Worm (Caenorhabditis elegans) whole organism, young adult: Measurements from ENCODE around the gene rbf-1.

ENCODE experiments used
- F33H1.4 ChIP-seq: fragments of 200-800 bp; sonication (Bioruptor generic); IDR thresholded peaks from 2 replicates; pipeline ENCODE4 v1.3.6; 2022; ENCODE audit warnings: missing genetic modification reagents, missing genetic modification characterization, missing compliant biosample characterization
- K11D2.4 ChIP-seq: fragments of 200-800 bp; sonication (Bioruptor generic); IDR thresholded peaks from 2 replicates; pipeline ENCODE4 v1.3.6; 2022; ENCODE audit warnings: missing genetic modification reagents, missing genetic modification characterization, missing compliant biosample characterization
- ama-1 ChIP-seq, 3 experiments: fragments of 150-350 bp in 1 of 3; sonication (generic microtip) in 2 of 3; optimal IDR thresholded peaks; 2 replicates each; lab custom pipeline; 2014 to 2018; ENCODE audit warnings: missing biosample characterization in 2 of 3, missing genetic modification characterization in 2 of 3, missing genetic modification reagents in 2 of 3
- efl-1 ChIP-seq: fragments of 150-350 bp; optimal IDR thresholded peaks from 2 replicates; lab custom pipeline; 2014; ENCODE audit warnings: missing biosample characterization, missing genetic modification reagents, missing genetic modification characterization
- hlh-26 ChIP-seq: fragments of 200-800 bp; sonication (Bioruptor generic); conservative IDR thresholded peaks from 2 replicates; pipeline ENCODE4 v1.3.6; 2022; ENCODE audit warnings: missing genetic modification reagents, missing genetic modification characterization, missing compliant biosample characterization
- let-607 ChIP-seq, 2 experiments: fragments of 200-800 bp in 1 of 2; sonication (Bioruptor generic) in 1 of 2; sonication (generic microtip) in 1 of 2; optimal IDR thresholded peaks; 2 replicates each; lab custom pipeline; 2016 to 2018; ENCODE audit warnings: mild to moderate bottlenecking in 2 of 2, missing compliant biosample characterization in 2 of 2, missing genetic modification characterization in 2 of 2, moderate library complexity in 2 of 2, missing genotype in 1 of 2
- mel-28 ChIP-seq: sonication (generic microtip); optimal IDR thresholded peaks from 2 replicates; lab custom pipeline; 2016; ENCODE audit warnings: borderline replicate concordance, mild to moderate bottlenecking, missing genetic modification characterization, missing compliant biosample characterization
- nfya-1 ChIP-seq: sonication (generic microtip); optimal IDR thresholded peaks from 2 replicates; lab custom pipeline; 2017; ENCODE audit warnings: antibody characterized with exemption, missing compliant biosample characterization, missing genetic modification characterization, borderline replicate concordance; ENCODE audit not compliant: insufficient read depth
- nhr-27 ChIP-seq: fragments of 200-800 bp; sonication (Bioruptor generic); optimal IDR thresholded peaks from 2 replicates; lab custom pipeline; 2018; ENCODE audit warnings: mild to moderate bottlenecking, missing genetic modification characterization, moderate library complexity, missing compliant biosample characterization
- snpc-4 ChIP-seq, 5 experiments: fragments of 150-350 bp in 1 of 5; sonication (generic microtip) in 4 of 5; optimal IDR thresholded peaks; 2 replicates each; lab custom pipeline; 2014 to 2018; ENCODE audit warnings: missing genetic modification characterization in 5 of 5, missing biosample characterization in 3 of 5, antibody characterized with exemption in 2 of 5, mild to moderate bottlenecking in 2 of 5, missing compliant biosample characterization in 2 of 5, missing genotype in 2 of 5, moderate library complexity in 2 of 5, missing genetic modification reagents in 1 of 5
- zim-3 ChIP-seq: sonication (generic microtip); optimal IDR thresholded peaks from 2 replicates; lab custom pipeline; 2017; ENCODE audit warnings: mild to moderate bottlenecking, missing genetic modification characterization, moderate library complexity, missing compliant biosample characterization

- no peak for TF ChIP-seq nhr-27 (tag; lab: Kevin White, UChicago)
- no peak for TF ChIP-seq snpc-4 (GFP tag; optimal IDR thresholded peaks at IDR 0.05; lab: Kevin White, UChicago)
- TF ChIP-seq snpc-4 (tag; optimal IDR thresholded peaks at IDR 0.05; lab: Kevin White, UChicago), result no peak
- TF ChIP-seq mel-28, result no peak
- no peak for TF ChIP-seq nfya-1 (tag; lab: Kevin White, UChicago)
- TF ChIP-seq zim-3 (tag; lab: Kevin White, UChicago), result no peak
- TF ChIP-seq hlh-26, result no peak
- no peak for TF ChIP-seq let-607 (tag; optimal IDR thresholded peaks at IDR 0.05; lab: Kevin White, UChicago)
- no peak for TF ChIP-seq K11D2.4 (GFP tag; lab: Robert Waterston, UW)
- TF ChIP-seq ama-1 (optimal IDR thresholded peaks at IDR 0.05; lab: Kevin White, UChicago), result no peak
- no peak for TF ChIP-seq ama-1 (GFP tag; optimal IDR thresholded peaks at IDR 0.05; lab: Kevin White, UChicago)
- TF ChIP-seq F33H1.4 (GFP tag; lab: Robert Waterston, UW), result no peak
- TF ChIP-seq efl-1 (GFP tag; lab: Kevin White, UChicago), result no peak
Observed at ce11 chrIII:6695189-6695588, 19.6 kb downstream of the rbf-1 start.
